Worm (Caenorhabditis elegans): ENCODE data around the gene rsp-6.
A peak's percentile ranks its signal among the peaks of the same experiment; 100 is the strongest.

Gene rsp-6

ce11 chrIV:7839923-7840322, 48.9 kb upstream of the rsp-6 start (continued):
- no peak for TF ChIP-seq egl-27 (tag; optimal IDR thresholded peaks at IDR 0.05)
- peak; percentile 6 for TF ChIP-seq swsn-7 (tag; optimal IDR thresholded peaks at IDR 0.05)
- TF ChIP-seq vab-15 (tag; optimal IDR thresholded peaks at IDR 0.05), result no peak
- TF ChIP-seq egl-13 (tag; optimal IDR thresholded peaks at IDR 0.05), result peak; percentile 20
- TF ChIP-seq nhr-77 (tag; optimal IDR thresholded peaks at IDR 0.05), result no peak
- TF ChIP-seq unc-62 (GFP tag; optimal IDR thresholded peaks at IDR 0.05), result no peak
- no peak for TF ChIP-seq mdl-1 (tag; optimal IDR thresholded peaks at IDR 0.05)
- TF ChIP-seq ceh-8 (GFP tag; optimal IDR thresholded peaks at IDR 0.05), result no peak
- TF ChIP-seq tbx-2 (tag; optimal IDR thresholded peaks at IDR 0.05), result no peak
- TF ChIP-seq aha-1 (tag; optimal IDR thresholded peaks at IDR 0.05), result no peak
- TF ChIP-seq aly-2 (tag; optimal IDR thresholded peaks at IDR 0.05), result no peak
- TF ChIP-seq isw-1 (GFP tag; IDR thresholded peaks at IDR 0.05), result no peak
- no peak for TF ChIP-seq zag-1 (tag; optimal IDR thresholded peaks at IDR 0.05)
- TF ChIP-seq C34B4.2 (tag; optimal IDR thresholded peaks at IDR 0.05), result no peak
- no peak for TF ChIP-seq irx-1 (tag; optimal IDR thresholded peaks at IDR 0.05)
- TF ChIP-seq hpl-2 (GFP tag; optimal IDR thresholded peaks at IDR 0.05), result no peak
- no peak for TF ChIP-seq nhr-19 (GFP tag; conservative IDR thresholded peaks at IDR 0.05)
- TF ChIP-seq xbp-1 (tag; optimal IDR thresholded peaks at IDR 0.05), result no peak
- no peak for TF ChIP-seq elt-2 (tag; optimal IDR thresholded peaks at IDR 0.05)
- peak; percentile 34 for TF ChIP-seq nhr-71 (tag; optimal IDR thresholded peaks at IDR 0.05)
- TF ChIP-seq nhr-20 (tag; optimal IDR thresholded peaks at IDR 0.05), result peak; percentile 10
- peak; percentile 92 for TF ChIP-seq fkh-8 (tag; optimal IDR thresholded peaks at IDR 0.05)
- TF ChIP-seq ceh-63 (GFP tag; optimal IDR thresholded peaks at IDR 0.05), result no peak
- no peak for TF ChIP-seq pax-3 (tag; optimal IDR thresholded peaks at IDR 0.05)
- peak in 1 of 2 experiments; percentile 4 for TF ChIP-seq lsy-2 (tag; optimal IDR thresholded peaks at IDR 0.05)
- no peak for TF ChIP-seq zip-4 (GFP tag; optimal IDR thresholded peaks at IDR 0.05)
- TF ChIP-seq lin-39 (tag; optimal IDR thresholded peaks at IDR 0.05), result no peak
- no peak for TF ChIP-seq hlh-4 (tag; optimal IDR thresholded peaks at IDR 0.05)
- no peak for TF ChIP-seq nhr-90 (tag; optimal IDR thresholded peaks at IDR 0.05; ENCODE audit: poor library complexity)
- TF ChIP-seq lin-35 (GFP tag; optimal IDR thresholded peaks at IDR 0.05), result no peak
- TF ChIP-seq nhr-47 (tag; optimal IDR thresholded peaks at IDR 0.05), result peak; percentile 45
- TF ChIP-seq efl-1 (optimal IDR thresholded peaks at IDR 0.05), result no peak
- peak in 1 of 2 experiments; percentile 82 for TF ChIP-seq efl-1 (GFP tag; optimal IDR thresholded peaks at IDR 0.05 in 1 of 2)
- TF ChIP-seq blmp-1 (tag; optimal IDR thresholded peaks at IDR 0.05), result no peak
- TF ChIP-seq ztf-4 (tag; optimal IDR thresholded peaks at IDR 0.05), result no peak
- TF ChIP-seq hlh-17 (GFP tag; optimal IDR thresholded peaks at IDR 0.05; ENCODE audit: borderline replicate concordance), result no peak
- TF ChIP-seq alr-1 (tag; optimal IDR thresholded peaks at IDR 0.05; ENCODE audit: borderline replicate concordance), result no peak

ce11 chrIV:7838426-7838825, 47.4 kb upstream of the rsp-6 start, which contains the start of gene C06A6.7:
C06A6.7 (minus strand) TSS chrIV:7838526.
- TF ChIP-seq ztf-4 (tag; optimal IDR thresholded peaks at IDR 0.05) (no peak), aly-2 (tag; optimal IDR thresholded peaks at IDR 0.05) (no peak), xbp-1 (tag; optimal IDR thresholded peaks at IDR 0.05) (no peak), mab-9 (GFP tag; IDR thresholded peaks at IDR 0.05) (no peak), unc-30 (tag; optimal IDR thresholded peaks at IDR 0.05) (no peak), efl-1 (optimal IDR thresholded peaks at IDR 0.05) (no peak), efl-1 (GFP tag; optimal IDR thresholded peaks at IDR 0.05 in 1 of 2) (no peak), zag-1 (tag; optimal IDR thresholded peaks at IDR 0.05) (no peak), sox-4 (tag; optimal IDR thresholded peaks at IDR 0.05) (no peak), unc-86 (tag; optimal IDR thresholded peaks at IDR 0.05) (no peak), hlh-17 (GFP tag; optimal IDR thresholded peaks at IDR 0.05; ENCODE audit: borderline replicate concordance) (no peak)

Data from whole organism, L1 larva.